Worm (Caenorhabditis elegans) whole organism, L4/young adult: ENCODE results near the gene Y22D7AL.6.

Experiments used
- W03F9.2 ChIP-seq: fragments of 150-350 bp; optimal IDR thresholded peaks from 2 replicates; lab custom pipeline; 2014; ENCODE audit warnings: missing biosample characterization, missing genetic modification characterization
- dao-5 ChIP-seq: sonication (generic microtip); optimal IDR thresholded peaks from 2 replicates; lab custom pipeline; 2016; ENCODE audit warnings: missing genotype, missing genetic modification characterization, moderate library complexity, missing compliant biosample characterization
- him-1 ChIP-seq: sonication (generic microtip); optimal IDR thresholded peaks from 2 replicates; lab custom pipeline; 2016; ENCODE audit warnings: missing genotype, missing genetic modification reagents, missing genetic modification characterization, missing compliant biosample characterization

DNA sequence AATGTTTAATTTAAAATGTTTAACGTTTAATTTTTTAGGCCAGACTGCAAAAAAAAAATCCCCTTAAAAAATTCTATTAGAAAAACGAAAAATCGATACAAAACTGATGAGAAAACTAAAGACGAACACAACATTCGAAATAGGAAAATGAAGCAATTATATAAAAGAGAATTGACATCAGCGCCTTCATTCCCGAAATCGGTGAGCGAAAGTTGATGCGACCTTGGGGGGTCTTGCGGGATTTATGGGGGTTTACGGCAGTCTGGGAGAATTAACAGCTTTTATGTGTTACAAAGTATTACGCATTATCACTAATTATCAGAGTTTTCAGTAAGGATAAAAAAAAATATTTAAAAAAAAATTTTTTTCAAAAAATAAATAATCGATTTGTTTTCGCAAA is 9.7 kb downstream of the Y22D7AL.6 start:
- TF ChIP-seq him-1, result no peak
- TF ChIP-seq W03F9.2 (tag; lab: Kevin White, UChicago), result no peak
- TF ChIP-seq dao-5 (tag; lab: Kevin White, UChicago), result no peak
